Worm (Caenorhabditis elegans) whole organism, early embryonic: ENCODE results near the gene ugt-58.

Experiments used
- B0310.2 ChIP-seq: sonication (generic microtip); optimal IDR thresholded peaks from 2 replicates; lab custom pipeline; 2016; ENCODE audit warnings: mild to moderate bottlenecking, missing genetic modification characterization, missing compliant biosample characterization
- aly-1 ChIP-seq: sonication (generic microtip); optimal IDR thresholded peaks from 2 replicates; lab custom pipeline; 2016; ENCODE audit warnings: missing genetic modification characterization, missing compliant biosample characterization
- sea-1 ChIP-seq: fragments of 200-800 bp; sonication (Bioruptor generic); conservative IDR thresholded peaks from 2 replicates; pipeline ENCODE4 v1.3.6; 2022; ENCODE audit warnings: missing genetic modification characterization, missing compliant biosample characterization

DNA sequence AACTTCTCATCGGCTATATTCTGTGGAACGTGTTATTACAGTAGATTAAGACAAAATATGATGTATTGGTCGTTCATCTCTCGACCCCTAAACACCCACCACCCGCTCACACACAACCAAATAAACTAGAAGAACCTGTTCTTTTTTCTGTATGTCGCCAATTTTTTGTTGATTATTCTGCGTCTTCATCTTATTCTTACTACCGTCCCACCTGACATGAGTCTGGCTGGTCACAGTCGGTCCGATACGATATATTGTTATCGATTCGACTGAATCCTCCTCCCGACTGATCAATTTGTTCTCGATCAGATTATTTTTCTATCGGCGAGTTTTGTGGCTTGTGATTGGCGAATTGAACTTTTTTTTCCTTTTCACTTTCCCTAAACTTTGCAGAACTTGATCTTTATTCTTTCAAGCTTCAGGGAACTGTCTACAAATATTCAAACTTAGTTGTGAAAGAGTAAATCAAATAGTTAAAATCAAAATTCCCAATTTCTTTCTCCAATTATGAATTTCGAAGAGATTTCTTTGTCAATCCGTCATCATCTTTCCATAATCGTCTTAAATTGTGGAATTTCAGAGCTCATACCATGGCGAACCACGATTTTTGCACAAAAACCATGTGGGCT is 31.5 kb downstream of the ugt-58 start, which contains the start of gene F35H8.2:
- TF ChIP-seq aly-1 (tag; lab: Kevin White, UChicago): no peak
- TF ChIP-seq B0310.2 (tag; lab: Kevin White, UChicago): no peak
- no peak for TF ChIP-seq sea-1 (GFP tag; lab: Robert Waterston, UW)
